Fruit fly (Drosophila melanogaster) whole organism, embryonic: ENCODE results near the gene TMEM216.
A peak's percentile ranks its signal among the peaks of the same experiment; 100 is the strongest.

Experiments used
- Ada2b ChIP-seq: fragments of 200-800 bp; sonication (Bioruptor generic); IDR thresholded peaks from 2 replicates; pipeline ENCODE4 v1.3.6; 2022; ENCODE audit warnings: missing biosample characterization, missing genetic modification characterization
- CG11085 ChIP-seq: fragments of 200-800 bp; sonication (Bioruptor generic); IDR thresholded peaks from 2 replicates; pipeline ENCODE4 v1.3.6; 2022; ENCODE audit warnings: missing biosample characterization, missing genetic modification characterization
- CG11398 ChIP-seq: fragments of 200-800 bp; sonication (Bioruptor generic); optimal IDR thresholded peaks from 2 replicates; lab custom pipeline; 2016; ENCODE audit warnings: missing biosample characterization, missing genetic modification characterization
- CG12744 ChIP-seq: fragments of 200-800 bp; sonication (Bioruptor generic); optimal IDR thresholded peaks from 2 replicates; lab custom pipeline; 2016; ENCODE audit warnings: missing biosample characterization, missing genetic modification characterization
- CG12769 ChIP-seq: fragments of 200-800 bp; sonication (Bioruptor generic); optimal IDR thresholded peaks from 2 replicates; lab custom pipeline; 2019; ENCODE audit warnings: missing biosample characterization, mild to moderate bottlenecking, missing genetic modification characterization, moderate library complexity
- CG13296 ChIP-seq: fragments of 200-800 bp; sonication (Bioruptor generic); optimal IDR thresholded peaks from 3 replicates; lab custom pipeline; 2018; ENCODE audit warnings: missing biosample characterization, mild to moderate bottlenecking, missing genetic modification characterization
- CG14014 ChIP-seq: fragments of 200-800 bp; sonication (Bioruptor generic); IDR thresholded peaks from 2 replicates; pipeline ENCODE4 v1.3.6; 2022; ENCODE audit warnings: missing biosample characterization, missing genetic modification characterization
- CG15011 ChIP-seq: fragments of 200-800 bp; sonication (Bioruptor generic); optimal IDR thresholded peaks from 3 replicates; lab custom pipeline; 2018; ENCODE audit warnings: missing biosample characterization, mild to moderate bottlenecking, missing genetic modification characterization
- CG15269 ChIP-seq: fragments of 200-800 bp; sonication (Bioruptor generic); optimal IDR thresholded peaks from 2 replicates; lab custom pipeline; 2018; ENCODE audit warnings: missing biosample characterization, mild to moderate bottlenecking, missing genetic modification characterization, moderate library complexity
- CG2116 ChIP-seq: fragments of 200-800 bp; sonication (Bioruptor generic); optimal IDR thresholded peaks from 3 replicates; lab custom pipeline; 2018; ENCODE audit warnings: missing biosample characterization, mild to moderate bottlenecking, missing genetic modification characterization
- CG2202 ChIP-seq: fragments of 200-800 bp; sonication (Bioruptor generic); optimal IDR thresholded peaks from 2 replicates; lab custom pipeline; 2018; ENCODE audit warnings: missing biosample characterization, mild to moderate bottlenecking, missing genetic modification characterization
- CG2875 ChIP-seq: fragments of 200-800 bp; sonication (Bioruptor generic); optimal IDR thresholded peaks from 2 replicates; lab custom pipeline; 2017; ENCODE audit warnings: missing biosample characterization, mild to moderate bottlenecking, missing genetic modification characterization, missing genetic modification reagents
- CG31365 ChIP-seq: fragments of 200-800 bp; sonication (Bioruptor generic); optimal IDR thresholded peaks from 2 replicates; lab custom pipeline; 2018; ENCODE audit warnings: missing biosample characterization, mild to moderate bottlenecking, missing genetic modification characterization
- CG3995 ChIP-seq: fragments of 200-800 bp; sonication (Bioruptor generic); optimal IDR thresholded peaks from 3 replicates; lab custom pipeline; 2016; ENCODE audit warnings: missing biosample characterization, missing genetic modification characterization
- CG4328 ChIP-seq: fragments of 200-800 bp; sonication (Bioruptor generic); optimal IDR thresholded peaks from 3 replicates; lab custom pipeline; 2017; ENCODE audit warnings: missing biosample characterization, missing genetic modification reagents, missing genetic modification characterization
- CG43689 ChIP-seq: fragments of 200-800 bp; sonication (Bioruptor generic); IDR thresholded peaks from 2 replicates; pipeline ENCODE4 v1.3.6; 2022; ENCODE audit warnings: missing biosample characterization, missing genetic modification characterization
- CG6175 ChIP-seq: fragments of 200-800 bp; sonication (Bioruptor generic); IDR thresholded peaks from 3 replicates; pipeline ENCODE4 v1.3.6; 2022; ENCODE audit warnings: missing biosample characterization, missing genetic modification characterization
- CG6683 ChIP-seq: fragments of 200-800 bp; sonication (Bioruptor generic); optimal IDR thresholded peaks from 2 replicates; lab custom pipeline; 2017; ENCODE audit warnings: missing biosample characterization, mild to moderate bottlenecking, missing genetic modification characterization, missing genetic modification reagents
- CG6689 ChIP-seq: fragments of 200-800 bp; sonication (Bioruptor generic); IDR thresholded peaks from 2 replicates; pipeline ENCODE4 v1.3.6; 2022; ENCODE audit warnings: missing biosample characterization, missing genetic modification characterization
- CG8478 ChIP-seq: fragments of >200 bp; optimal IDR thresholded peaks from 2 replicates; lab custom pipeline; 2018
- D19A ChIP-seq: fragments of 200-800 bp; optimal IDR thresholded peaks from 3 replicates; lab custom pipeline; 2019; ENCODE audit warnings: missing biosample characterization, mild to moderate bottlenecking, missing genetic modification characterization, moderate library complexity
- Drgx ChIP-seq: fragments of 200-800 bp; sonication (Bioruptor generic); IDR thresholded peaks from 2 replicates; pipeline ENCODE4 v1.3.6; 2022; ENCODE audit warnings: missing biosample characterization, missing genetic modification characterization
- ERR ChIP-seq: fragments of 200-800 bp; sonication (Bioruptor generic); optimal IDR thresholded peaks from 2 replicates; lab custom pipeline; 2016; ENCODE audit warnings: missing biosample characterization, missing genetic modification characterization
- Hey ChIP-seq: fragments of 200-800 bp; sonication (Bioruptor generic); optimal IDR thresholded peaks from 3 replicates; lab custom pipeline; 2018; ENCODE audit warnings: missing biosample characterization, mild to moderate bottlenecking, missing genetic modification characterization
- Jarid2 ChIP-seq: fragments of 200-800 bp; sonication (Bioruptor generic); optimal IDR thresholded peaks from 3 replicates; lab custom pipeline; 2017; ENCODE audit warnings: mild to moderate bottlenecking, missing biosample characterization, missing genetic modification reagents, missing genetic modification characterization
- MBD-R2 ChIP-seq: fragments of 200-800 bp; sonication (Bioruptor generic); IDR thresholded peaks from 2 replicates; pipeline ENCODE4 v1.3.6; 2022; ENCODE audit warnings: missing biosample characterization, missing genetic modification characterization
- MTF-1 ChIP-seq: fragments of 200-800 bp; sonication (Bioruptor generic); optimal IDR thresholded peaks from 2 replicates; lab custom pipeline; 2018; ENCODE audit warnings: missing biosample characterization, mild to moderate bottlenecking, missing genetic modification characterization, borderline replicate concordance
- Xbp1 ChIP-seq: fragments of 200-800 bp; sonication (Bioruptor generic); optimal IDR thresholded peaks from 3 replicates; lab custom pipeline; 2016; ENCODE audit warnings: missing biosample characterization, mild to moderate bottlenecking, missing genetic modification characterization
- YL-1 ChIP-seq: fragments of 200-800 bp; sonication (Bioruptor generic); optimal IDR thresholded peaks from 3 replicates; lab custom pipeline; 2017; ENCODE audit warnings: missing biosample characterization, mild to moderate bottlenecking, missing genetic modification characterization
- abd-A ChIP-seq: fragments of 200-800 bp; sonication (Bioruptor generic); optimal IDR thresholded peaks from 3 replicates; lab custom pipeline; 2019; ENCODE audit warnings: missing biosample characterization, mild to moderate bottlenecking, missing genetic modification characterization, moderate library complexity
- crp ChIP-seq, 2 experiments: fragments of 200-800 bp; sonication (Bioruptor generic); optimal IDR thresholded peaks; 2 replicates in 1 of 2; 3 replicates in 1 of 2; lab custom pipeline; 2017; ENCODE audit warnings: missing biosample characterization in 2 of 2, missing genetic modification characterization in 2 of 2, mild to moderate bottlenecking in 1 of 2, moderate library complexity in 1 of 2
- esg ChIP-seq: fragments of 200-800 bp; sonication (Bioruptor generic); conservative IDR thresholded peaks from 2 replicates; pipeline ENCODE4 v1.3.6; 2022; ENCODE audit warnings: missing biosample characterization, missing genetic modification characterization
- fd102C ChIP-seq: fragments of 200-800 bp; sonication (Bioruptor generic); optimal IDR thresholded peaks from 2 replicates; lab custom pipeline; 2018; ENCODE audit warnings: missing biosample characterization, mild to moderate bottlenecking, missing genetic modification characterization, moderate library complexity
- gcm ChIP-seq: fragments of 200-800 bp; sonication (Bioruptor generic); optimal IDR thresholded peaks from 2 replicates; lab custom pipeline; 2019; ENCODE audit warnings: missing biosample characterization, mild to moderate bottlenecking, missing genetic modification characterization, moderate library complexity
- gt ChIP-seq: fragments of 200-800 bp; sonication (Bioruptor generic); IDR thresholded peaks from 2 replicates; pipeline ENCODE4 v1.3.6; 2022; ENCODE audit warnings: missing biosample characterization, missing genetic modification characterization
- lbe ChIP-seq: fragments of 200-800 bp; sonication (Bioruptor generic); optimal IDR thresholded peaks from 2 replicates; lab custom pipeline; 2016; ENCODE audit warnings: missing biosample characterization, mild to moderate bottlenecking, missing genetic modification characterization
- lilli ChIP-seq: fragments of 200-800 bp; sonication (Bioruptor generic); optimal IDR thresholded peaks from 3 replicates; lab custom pipeline; 2016; ENCODE audit warnings: missing biosample characterization, missing genetic modification characterization
- luna ChIP-seq: fragments of 200-800 bp; sonication (Bioruptor generic); optimal IDR thresholded peaks from 2 replicates; lab custom pipeline; 2016; ENCODE audit warnings: missing biosample characterization, missing genetic modification characterization
- pan ChIP-seq, 4 experiments: fragments of >200 bp in 3 of 4; fragments of 200-800 bp in 1 of 4; sonication (Bioruptor generic) in 1 of 4; optimal IDR thresholded peaks in 3 of 4; IDR thresholded peaks in 1 of 4; 2 replicates each; pipeline versions ENCODE4 v1.3.6 to Lab custom; 2017 to 2022; ENCODE audit warnings: missing biosample characterization in 2 of 4, missing genetic modification characterization in 2 of 4, mixed read lengths in 1 of 4
- prd ChIP-seq, 3 experiments: fragments of >200 bp in 2 of 3; fragments of 200-800 bp in 1 of 3; sonication (Bioruptor generic) in 1 of 3; optimal IDR thresholded peaks in 2 of 3; IDR thresholded peaks in 1 of 3; 2 replicates in 2 of 3; 3 replicates in 1 of 3; pipeline versions ENCODE4 v1.3.6 to Lab custom; 2017 to 2022; ENCODE audit warnings: missing biosample characterization in 1 of 3, missing genetic modification characterization in 1 of 3
- salm ChIP-seq: fragments of 200-800 bp; sonication (Bioruptor generic); optimal IDR thresholded peaks from 2 replicates; lab custom pipeline; 2018; ENCODE audit warnings: missing biosample characterization, mild to moderate bottlenecking, missing genetic modification characterization
- scrt ChIP-seq: fragments of 200-800 bp; sonication (Bioruptor generic); optimal IDR thresholded peaks from 2 replicates; lab custom pipeline; 2018; ENCODE audit warnings: missing biosample characterization, mild to moderate bottlenecking, missing genetic modification characterization, moderate library complexity
- slbo ChIP-seq: fragments of 200-800 bp; sonication (Bioruptor generic); IDR thresholded peaks from 2 replicates; pipeline ENCODE4 v1.3.6; 2022; ENCODE audit warnings: missing biosample characterization, missing genetic modification characterization
- tap ChIP-seq: fragments of 200-800 bp; optimal IDR thresholded peaks from 3 replicates; lab custom pipeline; 2019; ENCODE audit warnings: missing biosample characterization, mild to moderate bottlenecking, missing genetic modification characterization, moderate library complexity
- zen ChIP-seq: fragments of 200-800 bp; sonication (Bioruptor generic); optimal IDR thresholded peaks from 3 replicates; lab custom pipeline; 2018; ENCODE audit warnings: missing biosample characterization, mild to moderate bottlenecking, missing genetic modification characterization, moderate library complexity

TMEM216 gene

DNA sequence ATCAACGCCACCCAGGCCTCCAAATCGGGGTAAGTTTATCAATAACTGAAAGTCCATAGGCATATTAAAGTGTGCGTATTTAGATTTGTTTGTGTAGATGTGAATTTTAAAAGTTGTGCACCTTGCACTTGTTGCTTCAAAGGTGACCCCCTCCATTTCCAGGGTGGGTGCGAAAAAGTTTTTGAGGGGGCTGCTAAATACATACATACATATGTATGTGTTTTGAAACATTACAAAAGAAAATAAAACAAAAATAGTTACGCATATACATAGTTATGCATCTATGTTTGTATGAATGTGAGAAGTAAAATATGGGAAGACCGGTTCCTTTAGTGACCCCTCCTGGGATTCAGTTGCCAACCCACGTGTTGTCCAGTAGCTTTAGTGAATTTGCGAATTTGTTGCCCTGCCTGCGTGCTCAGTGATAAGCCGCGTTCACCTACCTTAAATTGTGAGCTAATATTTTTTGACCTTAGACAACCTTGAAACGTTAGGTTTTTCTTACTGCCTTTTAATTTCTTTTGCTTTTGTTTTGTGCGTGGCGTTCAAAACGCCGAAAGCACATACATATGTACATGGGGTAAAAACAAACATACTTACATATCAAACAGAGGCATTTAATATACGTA lies 46.0 kb upstream of the TMEM216 start:
- TF ChIP-seq lbe (GFP tag; lab: Kevin White, UChicago) (peak; percentile 14), CG6683 (no peak), ERR (GFP tag; lab: Kevin White, UChicago) (peak; percentile 62), scrt (GFP tag; lab: Kevin White, UChicago) (peak; percentile 60), CG6689 (peak; percentile 31; the same call in 1 of the 2 replicates), CG12769 (tag; lab: Kevin White, UChicago) (peak; percentile 29), slbo (GFP tag; lab: Robert Waterston, UW) (peak; percentile 30; the same call in 1 of the 2 replicates), lilli (no peak), prd (optimal IDR thresholded peaks at IDR 0.05; lab: Kevin White, UChicago) (no peak), prd (GFP tag; IDR thresholded peaks at IDR 0.05; lab: Robert Waterston, UW) (0 out of 3 replicates have a peak, but pooled peaks have one; percentile 3), pan (optimal IDR thresholded peaks at IDR 0.05; lab: Kevin White, UChicago) (no peak), pan (GFP tag; optimal IDR thresholded peaks at IDR 0.05 in 1 of 2, IDR thresholded peaks at IDR 0.05 in 1 of 2) (no peak), MTF-1 (GFP tag; lab: Kevin White, UChicago) (peak; percentile 17), YL-1 (GFP tag; lab: Kevin White, UChicago) (peak; percentile 38), CG2875 (GFP tag; lab: Kevin White, UChicago) (peak; percentile 8), fd102C (GFP tag; lab: Kevin White, UChicago) (no peak), Drgx (GFP tag; lab: Robert Waterston, UW) (peak; percentile 66), CG4328 (GFP tag; lab: Kevin White, UChicago) (peak; percentile 41), luna (GFP tag; lab: Kevin White, UChicago) (no peak)

DNA sequence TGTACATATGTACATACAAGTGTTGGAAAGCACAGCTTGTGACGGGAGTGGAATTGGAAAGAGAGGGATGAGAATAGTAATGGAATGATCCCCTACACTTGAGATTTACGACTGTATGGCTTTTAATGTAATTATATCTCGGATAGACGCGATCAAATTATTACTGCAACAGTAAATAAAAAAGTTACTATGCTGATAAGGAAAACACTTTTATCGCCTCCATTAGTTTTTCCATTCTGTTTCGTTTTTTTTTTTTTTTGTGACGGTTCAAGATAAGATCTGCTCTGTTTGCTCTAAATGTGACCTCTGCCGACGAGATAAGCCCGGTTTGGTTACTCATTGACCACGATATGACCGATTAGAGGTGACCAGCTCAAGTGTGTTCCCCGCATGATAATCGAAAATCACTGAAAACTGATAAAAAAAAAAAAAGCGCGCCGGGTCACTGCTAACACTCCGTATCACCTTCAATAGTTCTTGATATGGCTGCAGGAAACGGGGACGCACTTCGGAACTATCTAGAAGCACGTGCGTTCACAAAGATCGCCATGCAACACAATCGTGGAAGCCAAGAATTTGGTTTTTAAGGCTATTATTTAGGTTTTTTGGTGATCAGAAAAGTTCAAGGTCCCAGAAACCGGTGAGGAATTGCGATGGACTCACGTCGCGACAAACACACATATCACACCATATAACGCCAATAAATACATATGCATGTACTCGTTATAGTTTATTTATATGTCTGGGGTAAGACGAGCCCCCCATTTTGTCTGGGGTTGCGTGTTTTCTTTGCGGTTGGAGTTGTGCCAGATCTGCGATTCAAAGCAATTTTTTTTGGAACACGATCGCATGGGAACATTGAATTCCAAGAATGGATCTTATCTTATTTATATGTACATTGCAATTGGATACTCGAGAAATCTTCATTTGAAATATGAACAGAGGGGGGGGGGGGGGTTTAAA lies 45.2 kb upstream of the TMEM216 start, which contains the start of gene p:
Gene p, minus strand, starts transcription at position 156 of the 963 bp plus-strand sequence.
- TF ChIP-seq ERR (GFP tag; lab: Kevin White, UChicago), result no peak
- TF ChIP-seq Jarid2 (GFP tag; lab: Kevin White, UChicago), result no peak
- TF ChIP-seq esg (GFP tag; lab: Robert Waterston, UW), result no peak
- TF ChIP-seq CG11398, result peak; percentile 4
- peak; percentile 30; the same call in 1 of the 2 replicates for TF ChIP-seq MBD-R2
- TF ChIP-seq zen (tag; lab: Kevin White, UChicago), result no peak
- TF ChIP-seq Ada2b (GFP tag; lab: Robert Waterston, UW), result no peak
- no peak for TF ChIP-seq abd-A (tag; lab: Kevin White, UChicago)
- no peak for TF ChIP-seq CG15011 (GFP tag; lab: Kevin White, UChicago)
- no peak for TF ChIP-seq CG43689 (GFP tag; lab: Robert Waterston, UW)
- TF ChIP-seq CG12744, result peak; percentile 23
- peak; percentile 30 for TF ChIP-seq CG15269 (tag; lab: Kevin White, UChicago)
- TF ChIP-seq CG8478, result no peak
- peak; percentile 40; the same call in 1 of the 2 replicates for TF ChIP-seq CG14014 (GFP tag; lab: Robert Waterston, UW)
- TF ChIP-seq CG3995 (GFP tag; lab: Kevin White, UChicago), result peak; percentile 70
- no peak for TF ChIP-seq CG13296 (GFP tag; lab: Kevin White, UChicago)
- TF ChIP-seq Hey (tag; lab: Kevin White, UChicago), result no peak
- no peak for TF ChIP-seq D19A (tag; lab: Kevin White, UChicago)
- peak; percentile 38 for TF ChIP-seq Xbp1
- TF ChIP-seq CG6175 (GFP tag; lab: Robert Waterston, UW), result no peak
- TF ChIP-seq crp (GFP tag; optimal IDR thresholded peaks at IDR 0.05; lab: Kevin White, UChicago), result no peak
- no peak for TF ChIP-seq CG11085
- peak; percentile 15 for TF ChIP-seq CG2202 (tag; lab: Kevin White, UChicago)
- TF ChIP-seq CG31365 (tag; lab: Kevin White, UChicago), result no peak
- TF ChIP-seq gcm (GFP tag; lab: Kevin White, UChicago), result peak; percentile 64
- peak; percentile 64 for TF ChIP-seq salm (tag; lab: Kevin White, UChicago)
- no peak for TF ChIP-seq CG2116 (GFP tag; lab: Kevin White, UChicago)
- TF ChIP-seq tap (tag; lab: Kevin White, UChicago), result peak; percentile 4
- TF ChIP-seq gt (GFP tag; lab: Robert Waterston, UW), result no peak
